Worm (Caenorhabditis elegans): ENCODE data around the gene D1054.10.

- no peak for TF ChIP-seq nhr-42 (GFP tag; IDR thresholded peaks at IDR 0.05)
- no peak for TF ChIP-seq fos-1 (tag; optimal IDR thresholded peaks at IDR 0.05)
- TF ChIP-seq mep-1 (tag; optimal IDR thresholded peaks at IDR 0.05), result no peak
- TF ChIP-seq R02D3.7 (tag; optimal IDR thresholded peaks at IDR 0.05), result no peak
- TF ChIP-seq ztf-11 (tag; optimal IDR thresholded peaks at IDR 0.05), result no peak
- TF ChIP-seq unc-39 (tag; optimal IDR thresholded peaks at IDR 0.05), result no peak
- no peak for TF ChIP-seq lsy-2 (tag; optimal IDR thresholded peaks at IDR 0.05)
- no peak for TF ChIP-seq madf-9 (GFP tag; conservative IDR thresholded peaks at IDR 0.05)
- no peak for TF ChIP-seq nhr-76 (tag; optimal IDR thresholded peaks at IDR 0.05)
- TF ChIP-seq lir-3 (tag; optimal IDR thresholded peaks at IDR 0.05), result no peak
- TF ChIP-seq ceh-62 (tag; optimal IDR thresholded peaks at IDR 0.05), result no peak
These were observed 30.0 kb downstream of the D1054.10 start, which contains the start of gene sre-6 for ce11 chrV:10762695-10763094.

Measured in whole organism, L4 larva.